Fruit fly (Drosophila melanogaster) whole organism, embryonic: ENCODE data around the gene CG3036.

Source experiments
- B-H1 ChIP-seq: fragments of 200-800 bp; sonication (Bioruptor generic); IDR thresholded peaks from 3 replicates; pipeline ENCODE4 v1.3.6; 2022; ENCODE audit warnings: missing biosample characterization, missing genetic modification characterization
- CG11504 ChIP-seq: fragments of 200-800 bp; sonication (Bioruptor generic); optimal IDR thresholded peaks from 3 replicates; lab custom pipeline; 2019; ENCODE audit warnings: missing biosample characterization, mild to moderate bottlenecking, missing genetic modification characterization, moderate library complexity
- CG11695 ChIP-seq: fragments of 200-800 bp; sonication (Bioruptor generic); IDR thresholded peaks from 3 replicates; pipeline ENCODE4 v1.3.6; 2022; ENCODE audit warnings: missing biosample characterization, missing genetic modification characterization
- CG12155 ChIP-seq: fragments of 200-800 bp; sonication (Bioruptor generic); optimal IDR thresholded peaks from 3 replicates; lab custom pipeline; 2016; ENCODE audit warnings: missing biosample characterization, missing genetic modification characterization
- CG13624 ChIP-seq: fragments of 200-800 bp; sonication (Bioruptor generic); optimal IDR thresholded peaks from 2 replicates; lab custom pipeline; 2016; ENCODE audit warnings: missing biosample characterization, missing genetic modification characterization
- CG14014 ChIP-seq: fragments of 200-800 bp; sonication (Bioruptor generic); IDR thresholded peaks from 2 replicates; pipeline ENCODE4 v1.3.6; 2022; ENCODE audit warnings: missing biosample characterization, missing genetic modification characterization
- CG14667 ChIP-seq: fragments of 200-800 bp; sonication (Bioruptor generic); IDR thresholded peaks from 2 replicates; pipeline ENCODE4 v1.3.6; 2022; ENCODE audit warnings: missing biosample characterization, missing genetic modification characterization
- CG1529 ChIP-seq: fragments of 200-800 bp; sonication (Bioruptor generic); optimal IDR thresholded peaks from 3 replicates; lab custom pipeline; 2018; ENCODE audit warnings: missing biosample characterization, missing genetic modification characterization
- CG15479 ChIP-seq: fragments of 200-800 bp; sonication (Bioruptor generic); optimal IDR thresholded peaks from 3 replicates; lab custom pipeline; 2019; ENCODE audit warnings: missing biosample characterization, mild to moderate bottlenecking, missing genetic modification characterization, moderate library complexity
- CG1647 ChIP-seq: fragments of 200-800 bp; sonication (Bioruptor generic); optimal IDR thresholded peaks from 3 replicates; lab custom pipeline; 2016; ENCODE audit warnings: missing biosample characterization, missing genetic modification characterization
- CG17802 ChIP-seq: fragments of 200-800 bp; sonication (Bioruptor generic); optimal IDR thresholded peaks from 2 replicates; lab custom pipeline; 2018; ENCODE audit warnings: missing biosample characterization, mild to moderate bottlenecking, missing genetic modification characterization, moderate library complexity
- CG3065 ChIP-seq: fragments of 200-800 bp; sonication (Bioruptor generic); optimal IDR thresholded peaks from 2 replicates; lab custom pipeline; 2016; ENCODE audit warnings: missing biosample characterization, missing genetic modification characterization
- CG32772 ChIP-seq: fragments of 200-800 bp; sonication (Bioruptor generic); IDR thresholded peaks from 2 replicates; pipeline ENCODE4 v1.3.6; 2022; ENCODE audit warnings: missing biosample characterization, missing genetic modification characterization
- CG34422 ChIP-seq: fragments of 200-800 bp; sonication (Bioruptor generic); IDR thresholded peaks from 3 replicates; pipeline ENCODE4 v1.3.6; 2022; ENCODE audit warnings: missing biosample characterization, missing genetic modification characterization
- CG4707 ChIP-seq: fragments of 200-800 bp; sonication (Bioruptor generic); optimal IDR thresholded peaks from 2 replicates; lab custom pipeline; 2018; ENCODE audit warnings: missing biosample characterization, mild to moderate bottlenecking, missing genetic modification characterization, moderate library complexity
- CG4730 ChIP-seq: fragments of 200-800 bp; sonication (Bioruptor generic); IDR thresholded peaks from 2 replicates; pipeline ENCODE4 v1.3.6; 2022; ENCODE audit warnings: missing biosample characterization, missing genetic modification characterization
- CG7271 ChIP-seq: fragments of 200-800 bp; sonication (Bioruptor generic); optimal IDR thresholded peaks from 2 replicates; lab custom pipeline; 2018; ENCODE audit warnings: missing biosample characterization, mild to moderate bottlenecking, missing genetic modification characterization, moderate library complexity
- CG7372 ChIP-seq: fragments of 200-800 bp; sonication (Bioruptor generic); IDR thresholded peaks from 2 replicates; pipeline ENCODE4 v1.3.6; 2022; ENCODE audit warnings: missing biosample characterization, missing genetic modification characterization
- CG7556 ChIP-seq: fragments of 200-800 bp; sonication (Bioruptor generic); optimal IDR thresholded peaks from 2 replicates; lab custom pipeline; 2017; ENCODE audit warnings: missing biosample characterization, mild to moderate bottlenecking, missing genetic modification characterization
- CG9215 ChIP-seq: fragments of 200-800 bp; sonication (Bioruptor generic); IDR thresholded peaks from 2 replicates; pipeline ENCODE4 v1.3.6; 2022; ENCODE audit warnings: missing biosample characterization, missing genetic modification characterization
- Deaf1 ChIP-seq: fragments of 200-800 bp; optimal IDR thresholded peaks from 3 replicates; lab custom pipeline; 2019; ENCODE audit warnings: missing biosample characterization, mild to moderate bottlenecking, missing genetic modification characterization, moderate library complexity
- Dip2 ChIP-seq: fragments of 200-800 bp; sonication (Bioruptor generic); IDR thresholded peaks from 2 replicates; pipeline ENCODE4 v1.3.6; 2022; ENCODE audit warnings: missing biosample characterization, missing genetic modification characterization
- Dll ChIP-seq: fragments of 200-800 bp; sonication (Bioruptor generic); IDR thresholded peaks from 4 replicates; pipeline ENCODE4 v1.3.6; 2022; ENCODE audit warnings: missing biosample characterization, missing genetic modification characterization; ENCODE audit not compliant: partially characterized antibody
- Doc3 ChIP-seq: fragments of 200-800 bp; sonication (Bioruptor generic); IDR thresholded peaks from 3 replicates; pipeline ENCODE4 v1.3.6; 2022; ENCODE audit warnings: missing biosample characterization, missing genetic modification characterization; ENCODE audit not compliant: partially characterized antibody
- ERR ChIP-seq: fragments of 200-800 bp; sonication (Bioruptor generic); optimal IDR thresholded peaks from 2 replicates; lab custom pipeline; 2016; ENCODE audit warnings: missing biosample characterization, missing genetic modification characterization
- Elba2 ChIP-seq: fragments of 200-800 bp; sonication (Bioruptor generic); optimal IDR thresholded peaks from 3 replicates; lab custom pipeline; 2016; ENCODE audit warnings: missing biosample characterization, missing genetic modification characterization
- GATAe ChIP-seq: fragments of 200-800 bp; sonication (Bioruptor generic); conservative IDR thresholded peaks from 2 replicates; pipeline ENCODE4 v1.3.6; 2022; ENCODE audit warnings: missing biosample characterization, missing genetic modification characterization
- Sox102F ChIP-seq: fragments of 200-800 bp; sonication (Bioruptor generic); optimal IDR thresholded peaks from 2 replicates; lab custom pipeline; 2018; ENCODE audit warnings: missing biosample characterization, mild to moderate bottlenecking, missing genetic modification characterization, moderate library complexity
- Tbp ChIP-seq: fragments of >200 bp; optimal IDR thresholded peaks from 2 replicates; lab custom pipeline; 2018; ENCODE audit warnings: missing biosample characterization, missing genetic modification characterization
- Xrp1 ChIP-seq: fragments of 200-800 bp; sonication (Bioruptor generic); IDR thresholded peaks from 2 replicates; pipeline ENCODE4 v1.3.6; 2022; ENCODE audit warnings: missing biosample characterization, missing genetic modification characterization
- ab ChIP-seq: fragments of 200-800 bp; sonication (Bioruptor generic); optimal IDR thresholded peaks from 2 replicates; lab custom pipeline; 2016; ENCODE audit warnings: missing biosample characterization, missing genetic modification characterization
- bigmax ChIP-seq: fragments of 200-800 bp; sonication (Bioruptor generic); optimal IDR thresholded peaks from 2 replicates; lab custom pipeline; 2018; ENCODE audit warnings: missing biosample characterization, mild to moderate bottlenecking, missing genetic modification characterization
- cas ChIP-seq: fragments of 200-800 bp; sonication (Bioruptor generic); IDR thresholded peaks from 2 replicates; pipeline ENCODE4 v1.3.6; 2022; ENCODE audit warnings: missing biosample characterization, missing genetic modification characterization
- chm ChIP-seq: fragments of 200-800 bp; sonication (Bioruptor generic); IDR thresholded peaks from 2 replicates; pipeline ENCODE4 v1.3.6; 2022; ENCODE audit warnings: missing biosample characterization, missing genetic modification characterization
- crol ChIP-seq: fragments of 200-800 bp; sonication (Bioruptor generic); IDR thresholded peaks from 2 replicates; pipeline ENCODE4 v1.3.6; 2022; ENCODE audit warnings: missing biosample characterization, missing genetic modification characterization
- da ChIP-seq: fragments of 200-800 bp; sonication (Bioruptor generic); optimal IDR thresholded peaks from 2 replicates; lab custom pipeline; 2016; ENCODE audit warnings: missing biosample characterization, missing genetic modification characterization
- eyg ChIP-seq: fragments of 200-800 bp; sonication (Bioruptor generic); optimal IDR thresholded peaks from 3 replicates; lab custom pipeline; 2016; ENCODE audit warnings: missing biosample characterization, missing genetic modification characterization
- fd102C ChIP-seq: fragments of 200-800 bp; sonication (Bioruptor generic); optimal IDR thresholded peaks from 2 replicates; lab custom pipeline; 2018; ENCODE audit warnings: missing biosample characterization, mild to moderate bottlenecking, missing genetic modification characterization, moderate library complexity
- fd96Cb ChIP-seq: fragments of 200-800 bp; sonication (Bioruptor generic); optimal IDR thresholded peaks from 2 replicates; lab custom pipeline; 2018; ENCODE audit warnings: missing biosample characterization, mild to moderate bottlenecking, missing genetic modification characterization, moderate library complexity
- hbn ChIP-seq: fragments of 200-800 bp; sonication (Bioruptor generic); IDR thresholded peaks from 2 replicates; pipeline ENCODE4 v1.3.6; 2022; ENCODE audit warnings: missing biosample characterization, missing genetic modification characterization; ENCODE audit not compliant: partially characterized antibody
- mirr ChIP-seq: fragments of 200-800 bp; sonication (Bioruptor generic); optimal IDR thresholded peaks from 3 replicates; lab custom pipeline; 2018; ENCODE audit warnings: missing biosample characterization, mild to moderate bottlenecking, missing genetic modification characterization
- odd ChIP-seq: fragments of 200-800 bp; sonication (Bioruptor generic); optimal IDR thresholded peaks from 2 replicates; lab custom pipeline; 2017; ENCODE audit warnings: missing biosample characterization, mild to moderate bottlenecking, missing genetic modification characterization
- pan ChIP-seq, 4 experiments: fragments of >200 bp in 3 of 4; fragments of 200-800 bp in 1 of 4; sonication (Bioruptor generic) in 1 of 4; optimal IDR thresholded peaks in 3 of 4; IDR thresholded peaks in 1 of 4; 2 replicates each; pipeline versions ENCODE4 v1.3.6 to Lab custom; 2017 to 2022; ENCODE audit warnings: missing biosample characterization in 2 of 4, missing genetic modification characterization in 2 of 4, mixed read lengths in 1 of 4
- psq ChIP-seq: fragments of 200-800 bp; sonication (Bioruptor generic); optimal IDR thresholded peaks from 2 replicates; lab custom pipeline; 2017; ENCODE audit warnings: missing biosample characterization, missing genetic modification characterization
- pzg ChIP-seq: fragments of 200-800 bp; sonication (Bioruptor generic); optimal IDR thresholded peaks from 3 replicates; lab custom pipeline; 2018; ENCODE audit warnings: missing biosample characterization, mild to moderate bottlenecking, missing genetic modification characterization, moderate library complexity
- salm ChIP-seq: fragments of 200-800 bp; sonication (Bioruptor generic); optimal IDR thresholded peaks from 2 replicates; lab custom pipeline; 2018; ENCODE audit warnings: missing biosample characterization, mild to moderate bottlenecking, missing genetic modification characterization
- sens ChIP-seq: fragments of 200-800 bp; sonication (Bioruptor generic); peaks from one replicate; lab custom pipeline; 2016; ENCODE audit warnings: missing biosample characterization, missing genetic modification characterization
- sna ChIP-seq: fragments of 200-800 bp; sonication (Bioruptor generic); IDR thresholded peaks from 2 replicates; pipeline ENCODE4 v1.3.6; 2022; ENCODE audit warnings: missing biosample characterization, missing genetic modification characterization; ENCODE audit not compliant: partially characterized antibody
- stwl ChIP-seq: fragments of 200-800 bp; sonication (Bioruptor generic); optimal IDR thresholded peaks from 3 replicates; lab custom pipeline; 2018; ENCODE audit warnings: missing biosample characterization, mild to moderate bottlenecking, missing genetic modification characterization, moderate library complexity
- trh ChIP-seq: fragments of 200-800 bp; sonication (Bioruptor generic); optimal IDR thresholded peaks from 2 replicates; lab custom pipeline; 2016; ENCODE audit warnings: missing biosample characterization, missing genetic modification characterization
- yki ChIP-seq: fragments of >200 bp; optimal IDR thresholded peaks from 3 replicates; lab custom pipeline; 2018

The CG3036 gene

dm6 chr2L:4850356-4850755 is 41.6 kb upstream of the CG3036 start, which contains the start of the genes mRpS2 and Mon1 (continued):
- TF ChIP-seq Dll (GFP tag; lab: Robert Waterston, UW), result peak; percentile 44; the same call in 1 of the 4 replicates
- TF ChIP-seq hbn (GFP tag; lab: Robert Waterston, UW), result no peak
- TF ChIP-seq chm (GFP tag; lab: Robert Waterston, UW), result peak; percentile 71
- peak; percentile 80 for TF ChIP-seq CG13624
- TF ChIP-seq CG7271 (tag; lab: Kevin White, UChicago), result peak; percentile 94
- peak; percentile 79 for TF ChIP-seq odd (GFP tag; lab: Kevin White, UChicago)
- peak; percentile 97 for TF ChIP-seq CG14014 (GFP tag; lab: Robert Waterston, UW)
- TF ChIP-seq CG7556 (GFP tag; lab: Kevin White, UChicago), result peak; percentile 91
- TF ChIP-seq CG11695 (GFP tag; lab: Robert Waterston, UW), result peak; percentile 96
- TF ChIP-seq CG4707, result peak; percentile 61
- peak; percentile 60 for TF ChIP-seq mirr (GFP tag; lab: Kevin White, UChicago)
- peak; percentile 95 for TF ChIP-seq CG32772
- TF ChIP-seq sna (GFP tag; lab: Robert Waterston, UW), result no peak
- peak; percentile 98 for TF ChIP-seq CG34422 (GFP tag; lab: Robert Waterston, UW)
- TF ChIP-seq CG15479 (GFP tag; lab: Kevin White, UChicago), result no peak
- peak; percentile 91 for TF ChIP-seq GATAe
- peak; percentile 72 for TF ChIP-seq salm (tag; lab: Kevin White, UChicago)
- peak; percentile 44 for TF ChIP-seq pzg (GFP tag; lab: Kevin White, UChicago)
- peak; percentile 96 for TF ChIP-seq Sox102F (GFP tag; lab: Kevin White, UChicago)
- no peak for TF ChIP-seq yki (lab: Kevin White, UChicago)
- TF ChIP-seq Doc3 (GFP tag; lab: Robert Waterston, UW), result no peak
- TF ChIP-seq CG14667 (GFP tag; lab: Robert Waterston, UW), result peak; percentile 96
- peak; percentile 96 for TF ChIP-seq stwl (tag; lab: Kevin White, UChicago)
- peak; percentile 93 for TF ChIP-seq CG11504 (tag; lab: Kevin White, UChicago)
- TF ChIP-seq CG4730 (GFP tag; lab: Robert Waterston, UW), result peak; percentile 96
- peak; percentile 72 for TF ChIP-seq Deaf1
- peak; percentile 76 for TF ChIP-seq CG17802 (tag; lab: Kevin White, UChicago)
- TF ChIP-seq crol (GFP tag; lab: Robert Waterston, UW), result peak; percentile 53
- peak; percentile 95 for TF ChIP-seq CG7372 (GFP tag; lab: Robert Waterston, UW)
- peak; percentile 92 for TF ChIP-seq CG9215 (GFP tag; lab: Robert Waterston, UW)
- peak; percentile 97 for TF ChIP-seq sens
- TF ChIP-seq eyg (GFP tag; lab: Kevin White, UChicago), result peak; percentile 18
- no peak for TF ChIP-seq pan (optimal IDR thresholded peaks at IDR 0.05; lab: Kevin White, UChicago)
- peak in 1 of 2 experiments; percentile 99 for TF ChIP-seq pan (GFP tag; optimal IDR thresholded peaks at IDR 0.05 in 1 of 2, IDR thresholded peaks at IDR 0.05 in 1 of 2)
- peak; percentile 60 for TF ChIP-seq ab
- peak; percentile 93 for TF ChIP-seq cas (GFP tag; lab: Robert Waterston, UW)
- TF ChIP-seq Dip2 (GFP tag; lab: Robert Waterston, UW), result peak; percentile 48; the same call in 1 of the 2 replicates
- peak; percentile 65 for TF ChIP-seq fd102C
- peak; percentile 62 for TF ChIP-seq Elba2 (GFP tag; lab: Kevin White, UChicago)
- peak; percentile 96 for TF ChIP-seq B-H1 (GFP tag; lab: Robert Waterston, UW)
- TF ChIP-seq Tbp (GFP tag; lab: Kevin White, UChicago), result no peak
- TF ChIP-seq CG1529, result peak; percentile 83
- peak; percentile 81 for TF ChIP-seq CG3065 (GFP tag; lab: Kevin White, UChicago)
- peak; percentile 37 for TF ChIP-seq da
- peak; percentile 69 for TF ChIP-seq bigmax
- peak; percentile 95 for TF ChIP-seq CG12155
- peak; percentile 84 for TF ChIP-seq trh (GFP tag; lab: Kevin White, UChicago)
- peak; percentile 85 for TF ChIP-seq CG1647 (GFP tag; lab: Kevin White, UChicago)
- TF ChIP-seq Xrp1 (GFP tag; lab: Robert Waterston, UW), result peak; percentile 98
- peak; percentile 86 for TF ChIP-seq psq (GFP tag; lab: Kevin White, UChicago)
- TF ChIP-seq fd96Cb (tag; lab: Kevin White, UChicago), result peak; percentile 94
- peak; percentile 78 for TF ChIP-seq ERR (GFP tag; lab: Kevin White, UChicago)
